Fruit fly (Drosophila melanogaster): ENCODE measurements around the gene Sh.

DNA sequence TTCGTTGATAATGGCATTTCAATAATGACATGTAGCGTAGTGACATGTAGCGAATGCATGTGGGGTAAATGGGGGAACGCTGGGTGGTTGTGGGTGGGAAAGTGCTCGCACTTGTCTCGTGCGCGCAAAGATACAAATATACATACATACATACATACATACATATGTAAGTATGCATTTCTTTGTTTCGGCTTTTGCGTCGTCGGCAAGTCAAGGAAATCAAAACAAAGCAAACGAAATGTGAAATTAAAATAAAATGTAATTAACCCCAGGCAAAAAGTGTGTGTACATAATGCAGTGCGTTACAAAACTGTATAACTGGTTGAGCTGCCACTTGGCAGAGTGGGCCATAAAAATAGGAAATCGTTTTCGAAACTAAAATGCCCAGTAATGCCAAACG, 187.4 kb downstream of the Sh start:
- no peak for TF ChIP-seq Lim3 (GFP tag; IDR thresholded peaks at IDR 0.05)
- TF ChIP-seq az2 (GFP tag; optimal IDR thresholded peaks at IDR 0.05): no peak
- TF ChIP-seq CG5245 (GFP tag; optimal IDR thresholded peaks at IDR 0.05): no peak
- TF ChIP-seq ac (GFP tag; optimal IDR thresholded peaks at IDR 0.05): no peak
- no peak for TF ChIP-seq CG31441 (GFP tag; IDR thresholded peaks at IDR 0.05)
- no peak for TF ChIP-seq Hr78 (GFP tag; optimal IDR thresholded peaks at IDR 0.05)
- TF ChIP-seq CG11247 (GFP tag; IDR thresholded peaks at IDR 0.05): no peak
- no peak for TF ChIP-seq caup (GFP tag; optimal IDR thresholded peaks at IDR 0.05; ENCODE audit: severe bottlenecking)

Measured in whole organism, embryonic.